Fruit fly (Drosophila melanogaster) S2 (cell line): ENCODE results near the gene fig.

Source experiments
- CG8478 ChIP-seq: fragments of >200 bp; optimal IDR thresholded peaks from 2 replicates; lab custom pipeline; 2018
- CTCF ChIP-seq, 2 experiments: fragments of >200 bp; optimal IDR thresholded peaks; 2 replicates each; lab custom pipeline; 2018

DNA sequence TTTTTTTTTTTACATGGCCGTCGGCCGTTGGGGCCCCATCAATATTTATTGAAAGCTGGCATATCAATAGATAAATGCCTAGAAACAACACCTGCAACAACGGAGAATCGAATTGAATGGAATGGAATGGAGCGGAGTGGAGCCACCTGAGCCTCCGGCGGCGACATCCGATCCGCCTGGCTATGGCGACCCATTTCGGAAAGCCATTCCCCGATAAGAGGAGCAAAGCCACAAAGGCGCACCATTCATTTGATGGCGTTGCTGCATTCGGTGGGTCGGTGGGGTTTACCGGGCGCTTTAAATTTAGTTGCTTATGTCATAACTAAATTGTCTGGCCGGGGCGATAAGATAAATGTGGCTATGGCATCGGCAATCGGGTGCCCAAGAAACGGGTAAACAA, 1.6 kb upstream of the fig start:
- TF ChIP-seq CTCF (optimal IDR thresholded peaks at IDR 0.05; lab: Kevin White, UChicago) (no peak), CG8478 (lab: Kevin White, UChicago) (no peak)
